Worm (Caenorhabditis elegans): ENCODE data around the gene T20F7.1.

T20F7.1 gene

ce11 chrX:16842935-16843334 is 29.8 kb upstream of the T20F7.1 start:
- TF ChIP-seq aptf-2 (GFP tag; conservative IDR thresholded peaks at IDR 0.05) (0 out of 2 replicates have a peak, but pooled peaks have one; percentile 16), hlh-26 (GFP tag; conservative IDR thresholded peaks at IDR 0.05) (no peak), zfh-2 (GFP tag; conservative IDR thresholded peaks at IDR 0.05) (peak; percentile 84), snpc-4 (GFP tag; optimal IDR thresholded peaks at IDR 0.05) (no peak), snpc-4 (tag; optimal IDR thresholded peaks at IDR 0.05) (peak in 1 of 4 experiments; percentile 46), dox-1 (GFP tag; IDR thresholded peaks at IDR 0.05) (no peak), ceh-100 (GFP tag; IDR thresholded peaks at IDR 0.05) (no peak), K12H6.12 (tag; optimal IDR thresholded peaks at IDR 0.05) (no peak)

ce11 chrX:16844924-16845323 is 27.8 kb upstream of the T20F7.1 start, which contains the start of gene F41G4.8:
Gene F41G4.8, minus strand, starts transcription at chrX:16845024.
- no peak for TF ChIP-seq ekl-4 (GFP tag; IDR thresholded peaks at IDR 0.05)
- TF ChIP-seq B0019.2 (GFP tag; conservative IDR thresholded peaks at IDR 0.05), result no peak
- TF ChIP-seq F55B11.4 (tag; optimal IDR thresholded peaks at IDR 0.05; ENCODE audit: borderline replicate concordance, insufficient read depth), result no peak
- TF ChIP-seq nfya-1 (tag; optimal IDR thresholded peaks at IDR 0.05; ENCODE audit: borderline replicate concordance, insufficient read depth), result no peak
- no peak for TF ChIP-seq tlf-1 (GFP tag; optimal IDR thresholded peaks at IDR 0.05)
- no peak for TF ChIP-seq sdz-38 (tag; optimal IDR thresholded peaks at IDR 0.05)
- no peak for TF ChIP-seq Y53F4B.3 (GFP tag; IDR thresholded peaks at IDR 0.05)
- TF ChIP-seq nhr-179 (tag; optimal IDR thresholded peaks at IDR 0.05), result no peak
- no peak for TF ChIP-seq F22D6.2 (tag; optimal IDR thresholded peaks at IDR 0.05)
- no peak for TF ChIP-seq ztf-25 (GFP tag; IDR thresholded peaks at IDR 0.05)

ce11 chrX:16851372-16851771 is 21.3 kb upstream of the T20F7.1 start:
- TF ChIP-seq hsf-1 (GFP tag; IDR thresholded peaks at IDR 0.05) (peak; percentile 97), dox-1 (GFP tag; IDR thresholded peaks at IDR 0.05) (peak; percentile 71), egrh-3 (GFP tag; IDR thresholded peaks at IDR 0.05) (peak; percentile 63), nfyb-1 (GFP tag; IDR thresholded peaks at IDR 0.05) (0 out of 2 replicates have a peak, but pooled peaks have one; percentile 26)

ce11 chrX:16859956-16860446 is 12.7 kb upstream of the T20F7.1 start, which contains the start of gene T20F7.3:
Gene T20F7.3, plus strand, starts transcription at chrX:16860396.
- no peak for TF ChIP-seq Y53F4B.3 (GFP tag; IDR thresholded peaks at IDR 0.05)
- TF ChIP-seq attf-5 (GFP tag; optimal IDR thresholded peaks at IDR 0.05), result no peak
- TF ChIP-seq bed-2 (GFP tag; IDR thresholded peaks at IDR 0.05), result no peak
- peak; percentile 65 for TF ChIP-seq nhr-80 (tag; optimal IDR thresholded peaks at IDR 0.05)
- TF ChIP-seq cebp-1 (GFP tag; IDR thresholded peaks at IDR 0.05), result no peak
- TF ChIP-seq cebp-1 (tag; optimal IDR thresholded peaks at IDR 0.05), result no peak
- no peak for TF ChIP-seq hmg-20 (GFP tag; IDR thresholded peaks at IDR 0.05)
- no peak for TF ChIP-seq tlf-1 (GFP tag; optimal IDR thresholded peaks at IDR 0.05)
- TF ChIP-seq ztf-28 (GFP tag; IDR thresholded peaks at IDR 0.05), result no peak

- TF ChIP-seq attf-5 (GFP tag; optimal IDR thresholded peaks at IDR 0.05) (no peak), hmg-20 (GFP tag; IDR thresholded peaks at IDR 0.05) (no peak)
Observed at ce11 chrX:16863320-16863719, 9.4 kb upstream of the T20F7.1 start.

ce11 chrX:16865016-16865415 is 7.7 kb upstream of the T20F7.1 start:
- TF ChIP-seq nhr-80 (tag; optimal IDR thresholded peaks at IDR 0.05), result peak; percentile 50
- no peak for TF ChIP-seq Y56A3A.18 (GFP tag; IDR thresholded peaks at IDR 0.05)
